Fruit fly (Drosophila melanogaster) whole organism, wandering third instar larva: ENCODE data around the gene CG1774.

Experiments used
- CG32264 ChIP-seq: fragments of 200-800 bp; sonication (Bioruptor generic); optimal IDR thresholded peaks from 2 replicates; lab custom pipeline; 2016; ENCODE audit warnings: missing biosample characterization, missing genetic modification characterization
- CG9705 ChIP-seq: fragments of 200-800 bp; sonication (Bioruptor generic); optimal IDR thresholded peaks from 2 replicates; lab custom pipeline; 2018; ENCODE audit warnings: missing biosample characterization, mild to moderate bottlenecking, missing genetic modification characterization
- CrebA ChIP-seq: fragments of 200-800 bp; sonication (Bioruptor generic); optimal IDR thresholded peaks from 2 replicates; lab custom pipeline; 2016; ENCODE audit warnings: missing biosample characterization, mild to moderate bottlenecking, missing genetic modification characterization, borderline replicate concordance
- Dfd ChIP-seq: fragments of >200 bp; optimal IDR thresholded peaks from 2 replicates; lab custom pipeline; 2017; ENCODE audit warnings: missing biosample characterization, missing genetic modification characterization
- Dif ChIP-seq: fragments of 200-275, 200-300 bp; sonication (Bioruptor generic); optimal IDR thresholded peaks from 2 replicates; lab custom pipeline; 2018; ENCODE audit warnings: missing biosample characterization, missing genetic modification characterization; ENCODE audit not compliant: partially characterized antibody
- GATAd ChIP-seq: sonication (Bioruptor generic); optimal IDR thresholded peaks from 2 replicates; lab custom pipeline; 2016; ENCODE audit warnings: missing biosample characterization, missing genetic modification characterization
- HLH106 ChIP-seq: fragments of 200-800 bp; optimal IDR thresholded peaks from 3 replicates; lab custom pipeline; 2019; ENCODE audit warnings: missing biosample characterization, mild to moderate bottlenecking, missing genetic modification characterization, moderate library complexity
- Hnf4 ChIP-seq: fragments of 200-800 bp; sonication (Bioruptor generic); optimal IDR thresholded peaks from 2 replicates; lab custom pipeline; 2016; ENCODE audit warnings: missing biosample characterization, mild to moderate bottlenecking, missing genetic modification characterization
- Hr78 ChIP-seq: fragments of >200 bp; optimal IDR thresholded peaks from 2 replicates; lab custom pipeline; 2017; ENCODE audit warnings: missing biosample characterization, missing genetic modification characterization
- Hr83 ChIP-seq: fragments of 200-300 bp; sonication (Bioruptor generic); optimal IDR thresholded peaks from 2 replicates; lab custom pipeline; 2016; ENCODE audit warnings: missing biosample characterization, mild to moderate bottlenecking, missing genetic modification characterization, moderate library complexity; ENCODE audit not compliant: poor library complexity, severe bottlenecking
- Jra ChIP-seq: sonication (Bioruptor generic); optimal IDR thresholded peaks from 2 replicates; lab custom pipeline; 2016; ENCODE audit warnings: missing biosample characterization, missing genetic modification characterization
- Mio ChIP-seq: sonication (Bioruptor generic); optimal IDR thresholded peaks from 2 replicates; lab custom pipeline; 2016; ENCODE audit warnings: missing biosample characterization, missing genetic modification characterization
- Myc ChIP-seq: fragments of >200 bp; optimal IDR thresholded peaks from 2 replicates; lab custom pipeline; 2017
- N ChIP-seq: fragments of >200 bp; optimal IDR thresholded peaks from 2 replicates; lab custom pipeline; 2018; ENCODE audit warnings: missing biosample characterization, missing external identifiers, missing genetic modification characterization
- OdsH ChIP-seq: fragments of 200-800 bp; sonication (Bioruptor generic); optimal IDR thresholded peaks from 2 replicates; lab custom pipeline; 2016; ENCODE audit warnings: missing biosample characterization, mild to moderate bottlenecking, missing genetic modification characterization
- Rel ChIP-seq, 2 experiments: fragments of 200-800 bp; sonication (Bioruptor generic) in 1 of 2; optimal IDR thresholded peaks; 2 replicates in 1 of 2; 3 replicates in 1 of 2; lab custom pipeline; 2016 to 2019; ENCODE audit warnings: mild to moderate bottlenecking in 2 of 2, missing biosample characterization in 2 of 2, missing genetic modification characterization in 2 of 2, moderate library complexity in 1 of 2
- Vsx2 ChIP-seq: fragments of 200-300, 225-300 bp; sonication (Bioruptor generic); optimal IDR thresholded peaks from 2 replicates; lab custom pipeline; 2018; ENCODE audit warnings: missing biosample characterization, missing genetic modification characterization; ENCODE audit not compliant: partially characterized antibody
- br ChIP-seq: fragments of 200-800 bp; sonication (Bioruptor generic); optimal IDR thresholded peaks from 2 replicates; lab custom pipeline; 2016; ENCODE audit warnings: missing biosample characterization, missing genetic modification characterization
- brk ChIP-seq: fragments of 200-800 bp; sonication (Bioruptor generic); optimal IDR thresholded peaks from 2 replicates; lab custom pipeline; 2016; ENCODE audit warnings: missing biosample characterization, mild to moderate bottlenecking, missing genetic modification characterization
- dmrt93B ChIP-seq: fragments of 200-800 bp; sonication (Bioruptor generic); optimal IDR thresholded peaks from 2 replicates; lab custom pipeline; 2018; ENCODE audit warnings: missing biosample characterization, mild to moderate bottlenecking, missing genetic modification characterization
- dsf ChIP-seq: sonication (Bioruptor generic); optimal IDR thresholded peaks from 2 replicates; lab custom pipeline; 2016; ENCODE audit warnings: missing biosample characterization, missing genetic modification characterization, borderline replicate concordance
- ey ChIP-seq: fragments of 200-800 bp; sonication (Bioruptor generic); optimal IDR thresholded peaks from 2 replicates; lab custom pipeline; 2016; ENCODE audit warnings: missing biosample characterization, missing genetic modification characterization
- foxo ChIP-seq, 2 experiments: fragments of 200-800 bp; sonication (Bioruptor generic); optimal IDR thresholded peaks; 2 replicates in 1 of 2; 3 replicates in 1 of 2; lab custom pipeline; 2016 to 2017; ENCODE audit warnings: missing biosample characterization in 2 of 2, missing genetic modification characterization in 2 of 2
- fru ChIP-seq: fragments of 200-800 bp; sonication (Bioruptor generic); optimal IDR thresholded peaks from 3 replicates; lab custom pipeline; 2016; ENCODE audit warnings: missing biosample characterization, mild to moderate bottlenecking, missing genetic modification characterization
- h ChIP-seq: fragments of 200-800 bp; sonication (Bioruptor generic); optimal IDR thresholded peaks from 3 replicates; lab custom pipeline; 2016; ENCODE audit warnings: missing biosample characterization, mild to moderate bottlenecking, missing genetic modification characterization
- jim ChIP-seq: fragments of 175-275, 200-325 bp; sonication (Bioruptor generic); optimal IDR thresholded peaks from 2 replicates; lab custom pipeline; 2016; ENCODE audit warnings: missing biosample characterization, mild to moderate bottlenecking, missing genetic modification characterization
- lola ChIP-seq: fragments of >200 bp; optimal IDR thresholded peaks from 2 replicates; lab custom pipeline; 2017; ENCODE audit warnings: missing biosample characterization, missing genetic modification characterization
- pan ChIP-seq: fragments of >200 bp; optimal IDR thresholded peaks from 2 replicates; lab custom pipeline; 2017
- psq ChIP-seq: fragments of 200-800 bp; sonication (Bioruptor generic); optimal IDR thresholded peaks from 3 replicates; lab custom pipeline; 2017; ENCODE audit warnings: missing biosample characterization, mild to moderate bottlenecking, missing genetic modification characterization, moderate library complexity
- rgr ChIP-seq: fragments of 200-800 bp; sonication (Bioruptor generic); optimal IDR thresholded peaks from 3 replicates; lab custom pipeline; 2016; ENCODE audit warnings: missing biosample characterization, mild to moderate bottlenecking, missing genetic modification characterization
- sage ChIP-seq: fragments of 200-800 bp; sonication (Bioruptor generic); optimal IDR thresholded peaks from 2 replicates; lab custom pipeline; 2016; ENCODE audit warnings: missing biosample characterization, mild to moderate bottlenecking, missing genetic modification characterization
- sv ChIP-seq: fragments of 200-800 bp; sonication (Bioruptor generic); optimal IDR thresholded peaks from 3 replicates; lab custom pipeline; 2016; ENCODE audit warnings: missing biosample characterization, missing genetic modification characterization
- tai ChIP-seq: sonication (Bioruptor generic); optimal IDR thresholded peaks from 2 replicates; lab custom pipeline; 2016; ENCODE audit warnings: missing biosample characterization, missing genetic modification characterization
- usp ChIP-seq: fragments of >200 bp; optimal IDR thresholded peaks from 2 replicates; lab custom pipeline; 2017; ENCODE audit warnings: missing biosample characterization, missing genetic modification characterization
- woc ChIP-seq: sonication (Bioruptor generic); optimal IDR thresholded peaks from 2 replicates; lab custom pipeline; 2016; ENCODE audit warnings: missing biosample characterization, mild to moderate bottlenecking, missing genetic modification characterization

Gene CG1774

dm6 chr3R:31605790-31606189 is 13.2 kb downstream of the CG1774 start:
- TF ChIP-seq dmrt93B (GFP tag; lab: Kevin White, UChicago) (no peak), CG9705 (GFP tag; lab: Kevin White, UChicago) (no peak), Dif (GFP tag; lab: Kevin White, UChicago) (no peak), jim (GFP tag; lab: Kevin White, UChicago) (no peak), HLH106 (tag; lab: Kevin White, UChicago) (no peak), ey (GFP tag; lab: Kevin White, UChicago) (no peak), fru (GFP tag; lab: Kevin White, UChicago) (no peak), GATAd (GFP tag; lab: Kevin White, UChicago) (no peak), N (no peak), sv (no peak), foxo (GFP tag; optimal IDR thresholded peaks at IDR 0.05; lab: Kevin White, UChicago) (no peak), Myc (no peak), Hr83 (GFP tag; lab: Kevin White, UChicago) (no peak), CrebA (GFP tag; lab: Kevin White, UChicago) (no peak), Jra (GFP tag; lab: Kevin White, UChicago) (no peak), Hr78 (GFP tag; lab: Kevin White, UChicago) (no peak), OdsH (GFP tag; lab: Kevin White, UChicago) (no peak), CG32264 (no peak)

- TF ChIP-seq Hnf4 (GFP tag; lab: Kevin White, UChicago) = peak; percentile 52
- TF ChIP-seq Rel (GFP tag; optimal IDR thresholded peaks at IDR 0.05; lab: Kevin White, UChicago) = no peak
- peak; percentile 1 for TF ChIP-seq Rel (tag; optimal IDR thresholded peaks at IDR 0.05; lab: Kevin White, UChicago)
- TF ChIP-seq foxo (GFP tag; optimal IDR thresholded peaks at IDR 0.05; lab: Kevin White, UChicago) = no peak
- TF ChIP-seq h = peak; percentile 73
These were observed 13.9 kb downstream of the CG1774 start for dm6 chr3R:31606242-31607143.

- TF ChIP-seq pan = no peak
- no peak for TF ChIP-seq Hr78 (GFP tag; lab: Kevin White, UChicago)
- TF ChIP-seq Rel (GFP tag; optimal IDR thresholded peaks at IDR 0.05; lab: Kevin White, UChicago) = no peak
- TF ChIP-seq Rel (tag; optimal IDR thresholded peaks at IDR 0.05; lab: Kevin White, UChicago) = no peak
- no peak for TF ChIP-seq N
- no peak for TF ChIP-seq CG9705 (GFP tag; lab: Kevin White, UChicago)
- TF ChIP-seq, all 38 proteins: peak for 0
These were observed 14.8 kb downstream of the CG1774 start for dm6 chr3R:31607287-31607849.

- no peak for TF ChIP-seq sv
These were observed 15.4 kb downstream of the CG1774 start for dm6 chr3R:31608030-31608429.

- no peak for TF ChIP-seq pan
- peak; percentile 33 for TF ChIP-seq fru (GFP tag; lab: Kevin White, UChicago)
- TF ChIP-seq br = peak; percentile 17
- TF ChIP-seq h = peak; percentile 4
- no peak for TF ChIP-seq Mio (GFP tag; lab: Kevin White, UChicago)
- TF ChIP-seq brk (GFP tag; lab: Kevin White, UChicago) = peak; percentile 49
- peak; percentile 12 for TF ChIP-seq Hr83 (GFP tag; lab: Kevin White, UChicago)
- TF ChIP-seq woc = no peak
- TF ChIP-seq OdsH (GFP tag; lab: Kevin White, UChicago) = peak; percentile 31
- no peak for TF ChIP-seq rgr (GFP tag; lab: Kevin White, UChicago)
- TF ChIP-seq Rel (GFP tag; optimal IDR thresholded peaks at IDR 0.05; lab: Kevin White, UChicago) = no peak
- TF ChIP-seq Rel (tag; optimal IDR thresholded peaks at IDR 0.05; lab: Kevin White, UChicago) = peak; percentile 85
- TF ChIP-seq Hr78 (GFP tag; lab: Kevin White, UChicago) = no peak
- TF ChIP-seq sv = no peak
- TF ChIP-seq dsf (GFP tag; lab: Kevin White, UChicago) = no peak
- no peak for TF ChIP-seq CG32264
- TF ChIP-seq jim (GFP tag; lab: Kevin White, UChicago) = no peak
- no peak for TF ChIP-seq Vsx2 (GFP tag; lab: Kevin White, UChicago)
- TF ChIP-seq usp = no peak
- TF ChIP-seq psq (GFP tag; lab: Kevin White, UChicago) = peak; percentile 61
- TF ChIP-seq Dif (GFP tag; lab: Kevin White, UChicago) = peak; percentile 21
- no peak for TF ChIP-seq ey (GFP tag; lab: Kevin White, UChicago)
- TF ChIP-seq tai = no peak
- TF ChIP-seq CrebA (GFP tag; lab: Kevin White, UChicago) = no peak
- peak in 1 of 2 experiments; percentile 2 for TF ChIP-seq foxo (GFP tag; optimal IDR thresholded peaks at IDR 0.05; lab: Kevin White, UChicago)
- no peak for TF ChIP-seq CG9705 (GFP tag; lab: Kevin White, UChicago)
- TF ChIP-seq lola (GFP tag; lab: Kevin White, UChicago) = no peak
- no peak for TF ChIP-seq dmrt93B (GFP tag; lab: Kevin White, UChicago)
- no peak for TF ChIP-seq sage
- TF ChIP-seq Dfd = no peak
These were observed 16.0 kb downstream of the CG1774 start for dm6 chr3R:31608438-31609188.
